Fruit fly (Drosophila melanogaster) whole organism, embryonic: ENCODE data around the gene yellow-b.
A peak's percentile ranks its signal among the peaks of the same experiment; 100 is the strongest.

ENCODE experiments used
- CG10267 ChIP-seq: fragments of 200-800 bp; sonication (Bioruptor generic); optimal IDR thresholded peaks from 2 replicates; lab custom pipeline; 2018; ENCODE audit warnings: missing biosample characterization, mild to moderate bottlenecking, missing genetic modification characterization, moderate library complexity
- CG11247 ChIP-seq: fragments of 200-800 bp; sonication (Bioruptor generic); IDR thresholded peaks from 2 replicates; pipeline ENCODE4 v1.3.6; 2022; ENCODE audit warnings: missing biosample characterization, missing genetic modification characterization
- CG11560 ChIP-seq: fragments of 200-800 bp; sonication (Bioruptor generic); IDR thresholded peaks from 3 replicates; pipeline ENCODE4 v1.3.6; 2022; ENCODE audit warnings: missing biosample characterization, missing genetic modification characterization
- CG11696 ChIP-seq: fragments of 200-800 bp; sonication (Bioruptor generic); IDR thresholded peaks from 2 replicates; pipeline ENCODE4 v1.3.6; 2022; ENCODE audit warnings: missing biosample characterization, missing genetic modification characterization
- CG12104 ChIP-seq: fragments of 200-800 bp; sonication (Bioruptor generic); optimal IDR thresholded peaks from 3 replicates; lab custom pipeline; 2016; ENCODE audit warnings: missing biosample characterization, missing genetic modification characterization
- CG12236 ChIP-seq: fragments of 200-800 bp; sonication (Bioruptor generic); optimal IDR thresholded peaks from 2 replicates; lab custom pipeline; 2016; ENCODE audit warnings: missing biosample characterization, missing genetic modification characterization
- CG13287 ChIP-seq: fragments of 200-800 bp; sonication (Bioruptor generic); IDR thresholded peaks from 2 replicates; pipeline ENCODE4 v1.3.6; 2022; ENCODE audit warnings: missing biosample characterization, missing genetic modification characterization; ENCODE audit not compliant: partially characterized antibody
- CG13894 ChIP-seq: fragments of 200-800 bp; sonication (Bioruptor generic); optimal IDR thresholded peaks from 3 replicates; lab custom pipeline; 2018; ENCODE audit warnings: missing biosample characterization, mild to moderate bottlenecking, missing genetic modification characterization, moderate library complexity
- CG15269 ChIP-seq: fragments of 200-800 bp; sonication (Bioruptor generic); optimal IDR thresholded peaks from 2 replicates; lab custom pipeline; 2018; ENCODE audit warnings: missing biosample characterization, mild to moderate bottlenecking, missing genetic modification characterization, moderate library complexity
- CG16813 ChIP-seq: fragments of 200-800 bp; sonication (Bioruptor generic); IDR thresholded peaks from 3 replicates; pipeline ENCODE4 v1.3.6; 2022; ENCODE audit warnings: missing biosample characterization, missing genetic modification characterization; ENCODE audit not compliant: partially characterized antibody
- CG17328 ChIP-seq: fragments of 200-800 bp; sonication (Bioruptor generic); IDR thresholded peaks from 2 replicates; pipeline ENCODE4 v1.3.6; 2022; ENCODE audit warnings: missing biosample characterization, missing genetic modification characterization
- CG1832 ChIP-seq: fragments of 200-800 bp; sonication (Bioruptor generic); optimal IDR thresholded peaks from 2 replicates; lab custom pipeline; 2017; ENCODE audit warnings: missing biosample characterization, mild to moderate bottlenecking, missing genetic modification characterization, inconsistent platforms
- CG31224 ChIP-seq: fragments of 200-800 bp; sonication (Bioruptor generic); IDR thresholded peaks from 2 replicates; pipeline ENCODE4 v1.3.6; 2022; ENCODE audit warnings: missing biosample characterization, missing genetic modification characterization
- CG31388 ChIP-seq: fragments of 200-800 bp; sonication (Bioruptor generic); optimal IDR thresholded peaks from 2 replicates; lab custom pipeline; 2016; ENCODE audit warnings: missing biosample characterization, missing genetic modification characterization
- CG34376 ChIP-seq: fragments of 200-800 bp; sonication (Bioruptor generic); optimal IDR thresholded peaks from 2 replicates; lab custom pipeline; 2018; ENCODE audit warnings: missing biosample characterization, mild to moderate bottlenecking, missing genetic modification characterization
- CG4328 ChIP-seq: fragments of 200-800 bp; sonication (Bioruptor generic); optimal IDR thresholded peaks from 3 replicates; lab custom pipeline; 2017; ENCODE audit warnings: missing biosample characterization, missing genetic modification reagents, missing genetic modification characterization
- CG5245 ChIP-seq: fragments of 200-800 bp; sonication (Bioruptor generic); optimal IDR thresholded peaks from 3 replicates; lab custom pipeline; 2016; ENCODE audit warnings: missing biosample characterization, missing genetic modification characterization
- CG6654 ChIP-seq: fragments of 200-800 bp; sonication (Bioruptor generic); optimal IDR thresholded peaks from 2 replicates; lab custom pipeline; 2017; ENCODE audit warnings: missing biosample characterization, mild to moderate bottlenecking, missing genetic modification characterization
- CG6765 ChIP-seq: fragments of 200-800 bp; sonication (Bioruptor generic); optimal IDR thresholded peaks from 3 replicates; lab custom pipeline; 2017; ENCODE audit warnings: missing biosample characterization, mild to moderate bottlenecking, missing genetic modification characterization
- CG7839 ChIP-seq: fragments of 200-800 bp; sonication (Bioruptor generic); optimal IDR thresholded peaks from 3 replicates; lab custom pipeline; 2018; ENCODE audit warnings: missing biosample characterization, mild to moderate bottlenecking, missing genetic modification characterization, moderate library complexity
- CG8089 ChIP-seq: fragments of 200-800 bp; sonication (Bioruptor generic); optimal IDR thresholded peaks from 3 replicates; lab custom pipeline; 2016; ENCODE audit warnings: missing biosample characterization, missing genetic modification characterization
- CHES-1-like ChIP-seq: fragments of 200-800 bp; sonication (Bioruptor generic); optimal IDR thresholded peaks from 2 replicates; lab custom pipeline; 2016; ENCODE audit warnings: missing biosample characterization, missing genetic modification characterization
- CoRest ChIP-seq: fragments of 200-800 bp; sonication (Bioruptor generic); optimal IDR thresholded peaks from 3 replicates; lab custom pipeline; 2018; ENCODE audit warnings: missing biosample characterization, mild to moderate bottlenecking, missing genetic modification characterization, moderate library complexity
- Dp ChIP-seq: fragments of 200-800 bp; sonication (Bioruptor generic); optimal IDR thresholded peaks from 2 replicates; lab custom pipeline; 2018; ENCODE audit warnings: missing biosample characterization, mild to moderate bottlenecking, missing genetic modification characterization, moderate library complexity
- E2f1 ChIP-seq: fragments of 200-800 bp; sonication (Bioruptor generic); IDR thresholded peaks from 2 replicates; pipeline ENCODE4 v1.3.6; 2022; ENCODE audit warnings: missing biosample characterization, missing genetic modification characterization
- Eip74EF ChIP-seq, 2 experiments: fragments of 200-800 bp in 1 of 2; fragments of >200 bp in 1 of 2; sonication (Bioruptor generic) in 1 of 2; optimal IDR thresholded peaks; 2 replicates each; lab custom pipeline; 2017 to 2019; ENCODE audit warnings: missing biosample characterization in 2 of 2, missing genetic modification characterization in 2 of 2, mild to moderate bottlenecking in 1 of 2, moderate library complexity in 1 of 2
- HmgZ ChIP-seq: fragments of 200-800 bp; sonication (Bioruptor generic); optimal IDR thresholded peaks from 2 replicates; lab custom pipeline; 2018; ENCODE audit warnings: missing biosample characterization, mild to moderate bottlenecking, missing genetic modification characterization
- Hmr ChIP-seq: fragments of 200-800 bp; sonication (Bioruptor generic); optimal IDR thresholded peaks from 3 replicates; lab custom pipeline; 2017; ENCODE audit warnings: mild to moderate bottlenecking, missing biosample characterization, missing genetic modification reagents, missing genetic modification characterization
- Hmx ChIP-seq: fragments of 200-800 bp; sonication (Bioruptor generic); optimal IDR thresholded peaks from 2 replicates; lab custom pipeline; 2016; ENCODE audit warnings: missing biosample characterization, missing genetic modification characterization
- Hr78 ChIP-seq, 2 experiments: fragments of 200-800 bp in 1 of 2; fragments of >200 bp in 1 of 2; sonication (Bioruptor generic) in 1 of 2; optimal IDR thresholded peaks; 2 replicates each; lab custom pipeline; 2017 to 2019; ENCODE audit warnings: missing biosample characterization in 2 of 2, missing genetic modification characterization in 2 of 2, mild to moderate bottlenecking in 1 of 2, moderate library complexity in 1 of 2
- MESR4 ChIP-seq: fragments of 200-800 bp; sonication (Bioruptor generic); optimal IDR thresholded peaks from 2 replicates; lab custom pipeline; 2018; ENCODE audit warnings: missing biosample characterization, mild to moderate bottlenecking, missing genetic modification characterization, moderate library complexity
- Opbp ChIP-seq: fragments of 200-800 bp; sonication (Bioruptor generic); IDR thresholded peaks from 3 replicates; pipeline ENCODE4 v1.3.6; 2022; ENCODE audit warnings: missing biosample characterization, missing genetic modification characterization; ENCODE audit not compliant: partially characterized antibody
- Sry-δ ChIP-seq: fragments of 200-800 bp; sonication (Bioruptor generic); optimal IDR thresholded peaks from 2 replicates; lab custom pipeline; 2016; ENCODE audit warnings: missing biosample characterization, missing genetic modification characterization
- Stat92E ChIP-seq, 3 experiments: fragments of >200 bp in 2 of 3; fragments of 200-800 bp in 1 of 3; sonication (Bioruptor generic) in 1 of 3; optimal IDR thresholded peaks; 2 replicates each; lab custom pipeline; 2017 to 2019; ENCODE audit warnings: missing biosample characterization in 3 of 3, missing genetic modification characterization in 3 of 3, mild to moderate bottlenecking in 1 of 3, moderate library complexity in 1 of 3
- ase ChIP-seq: fragments of 200-800 bp; sonication (Bioruptor generic); IDR thresholded peaks from 3 replicates; pipeline ENCODE4 v1.3.6; 2022; ENCODE audit warnings: missing biosample characterization, missing genetic modification characterization
- bab2 ChIP-seq: fragments of 200-800 bp; sonication (Bioruptor generic); optimal IDR thresholded peaks from 2 replicates; lab custom pipeline; 2016; ENCODE audit warnings: missing biosample characterization, missing genetic modification characterization
- eve ChIP-seq, 2 experiments: fragments of >200 bp; optimal IDR thresholded peaks; 2 replicates each; lab custom pipeline; 2017; ENCODE audit warnings: missing biosample characterization in 2 of 2, missing genetic modification characterization in 2 of 2
- insv ChIP-seq, 2 experiments: fragments of 200-800 bp; sonication (Bioruptor generic); optimal IDR thresholded peaks; 3 replicates each; lab custom pipeline; 2016 to 2018; ENCODE audit warnings: missing biosample characterization in 2 of 2, missing genetic modification characterization in 2 of 2
- maf-S ChIP-seq: fragments of 200-800 bp; sonication (Bioruptor generic); optimal IDR thresholded peaks from 2 replicates; lab custom pipeline; 2016; ENCODE audit warnings: missing biosample characterization, missing genetic modification characterization
- pfk ChIP-seq: fragments of 200-800 bp; sonication (Bioruptor generic); optimal IDR thresholded peaks from 2 replicates; lab custom pipeline; 2018; ENCODE audit warnings: missing biosample characterization, mild to moderate bottlenecking, missing genetic modification characterization, moderate library complexity
- pho ChIP-seq: fragments of 200-800 bp; sonication (Bioruptor generic); optimal IDR thresholded peaks from 2 replicates; lab custom pipeline; 2016; ENCODE audit warnings: missing biosample characterization, missing genetic modification characterization
- pum ChIP-seq: fragments of 200-800 bp; sonication (Bioruptor generic); optimal IDR thresholded peaks from 2 replicates; lab custom pipeline; 2016; ENCODE audit warnings: missing biosample characterization, missing genetic modification characterization
- stc ChIP-seq: fragments of 200-800 bp; sonication (Bioruptor generic); IDR thresholded peaks from 2 replicates; pipeline ENCODE4 v1.3.6; 2022; ENCODE audit warnings: missing biosample characterization, missing genetic modification characterization
- tna ChIP-seq: fragments of 200-800 bp; sonication (Bioruptor generic); IDR thresholded peaks from 2 replicates; pipeline ENCODE4 v1.3.6; 2022; ENCODE audit warnings: missing biosample characterization, missing genetic modification characterization; ENCODE audit not compliant: partially characterized antibody
- trh ChIP-seq: fragments of 200-800 bp; sonication (Bioruptor generic); optimal IDR thresholded peaks from 2 replicates; lab custom pipeline; 2016; ENCODE audit warnings: missing biosample characterization, missing genetic modification characterization
- unc-4 ChIP-seq: fragments of 200-800 bp; sonication (Bioruptor generic); IDR thresholded peaks from 2 replicates; pipeline ENCODE4 v1.3.6; 2022; ENCODE audit warnings: missing biosample characterization, missing genetic modification characterization; ENCODE audit not compliant: partially characterized antibody

The yellow-b gene

DNA sequence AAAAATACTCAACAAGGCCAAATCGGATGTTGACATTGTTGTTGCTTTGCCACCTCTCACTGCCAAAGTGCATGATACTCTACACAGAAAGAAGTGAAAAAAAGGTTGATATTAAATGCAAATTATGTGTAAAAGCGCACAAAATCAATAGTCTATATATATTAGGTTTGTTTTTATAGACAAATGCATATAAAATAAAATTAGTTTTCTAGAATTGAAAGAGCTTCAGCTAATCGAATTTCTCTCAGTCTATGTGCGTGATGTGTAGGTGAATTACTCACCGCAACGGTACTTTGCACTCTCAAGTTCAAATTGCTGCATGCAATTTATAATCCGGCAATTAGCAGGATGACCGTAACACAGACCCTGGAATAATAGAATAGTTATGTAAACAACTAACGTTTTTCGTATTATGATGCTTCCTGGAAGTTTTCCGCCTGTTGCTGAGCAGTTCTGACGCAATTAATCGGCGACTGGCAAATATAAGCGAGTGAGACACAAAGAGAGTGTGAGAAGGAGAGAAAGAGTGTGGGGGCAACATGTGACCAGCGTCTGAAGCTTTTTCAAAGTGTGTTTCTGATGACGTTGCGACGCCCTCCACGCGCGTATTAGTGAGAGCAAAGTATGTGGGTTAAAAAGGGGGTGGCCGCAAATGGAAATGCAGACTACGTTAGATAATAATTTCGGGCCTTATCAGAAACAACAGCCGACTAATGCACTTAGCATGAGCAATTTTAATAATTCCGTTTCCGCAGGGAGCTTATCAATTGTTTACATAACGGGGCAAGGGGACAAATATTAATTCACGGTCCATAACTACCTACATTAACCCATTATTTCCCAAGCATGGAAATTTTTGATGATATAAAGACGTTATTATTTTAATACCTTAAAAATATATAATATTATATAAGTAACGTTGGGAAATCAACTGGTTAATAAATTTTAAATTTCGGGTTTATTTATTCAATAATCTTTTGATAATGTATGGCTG, 33.1 kb upstream of the yellow-b start (continued):
- peak; percentile 82 for TF ChIP-seq Hmr
- peak in 1 of 2 experiments; percentile 94 for TF ChIP-seq Hr78 (GFP tag; optimal IDR thresholded peaks at IDR 0.05; lab: Kevin White, UChicago)
- peak; percentile 87 for TF ChIP-seq pum (GFP tag; lab: Kevin White, UChicago)
- peak; percentile 20 for TF ChIP-seq CG34376 (GFP tag; lab: Kevin White, UChicago)
- TF ChIP-seq Dp (GFP tag; lab: Kevin White, UChicago), result no peak
- no peak for TF ChIP-seq Opbp
- TF ChIP-seq CG10267 (tag; lab: Kevin White, UChicago), result peak; percentile 85
- peak; percentile 95 for TF ChIP-seq ase (GFP tag; lab: Robert Waterston, UW)
- peak; percentile 92 for TF ChIP-seq CG11247
- peak; percentile 88 for TF ChIP-seq CG31388 (GFP tag; lab: Kevin White, UChicago)
- TF ChIP-seq CG12236 (GFP tag; lab: Kevin White, UChicago), result peak; percentile 27
- TF ChIP-seq CG13287 (GFP tag; lab: Robert Waterston, UW), result no peak
- peak; percentile 76; the same call in 2 of the 3 replicates for TF ChIP-seq CG11560 (tag; lab: Robert Waterston, UW)
- peak; percentile 32 for TF ChIP-seq CHES-1-like
- TF ChIP-seq Eip74EF (GFP tag; optimal IDR thresholded peaks at IDR 0.05; lab: Kevin White, UChicago), result peak in 1 of 2 experiments; percentile 94
- TF ChIP-seq Sry-δ (GFP tag; lab: Kevin White, UChicago), result peak; percentile 35
- TF ChIP-seq unc-4 (GFP tag; lab: Robert Waterston, UW), result no peak
- TF ChIP-seq CG4328 (GFP tag; lab: Kevin White, UChicago), result peak; percentile 77
- peak; percentile 96 for TF ChIP-seq CG17328
- TF ChIP-seq CG6765 (GFP tag; lab: Kevin White, UChicago), result peak; percentile 58
- peak in 1 of 3 experiments; percentile 79 for TF ChIP-seq Stat92E (GFP tag; optimal IDR thresholded peaks at IDR 0.05; lab: Kevin White, UChicago)
- peak in 1 of 2 experiments; percentile 97 for TF ChIP-seq eve (GFP tag; optimal IDR thresholded peaks at IDR 0.05; lab: Kevin White, UChicago)
- TF ChIP-seq CG31224 (GFP tag; lab: Robert Waterston, UW), result peak; percentile 88
- peak; percentile 87 for TF ChIP-seq CG11696 (GFP tag; lab: Robert Waterston, UW)
- peak in 1 of 2 experiments; percentile 52 for TF ChIP-seq insv (GFP tag; optimal IDR thresholded peaks at IDR 0.05; lab: Kevin White, UChicago)
- peak; percentile 58 for TF ChIP-seq CG8089 (GFP tag; lab: Kevin White, UChicago)
- TF ChIP-seq CG5245 (GFP tag; lab: Kevin White, UChicago), result peak; percentile 91
- TF ChIP-seq trh, result peak; percentile 74
- peak; percentile 78 for TF ChIP-seq bab2 (GFP tag; lab: Kevin White, UChicago)
- peak; percentile 93 for TF ChIP-seq CG15269 (tag; lab: Kevin White, UChicago)
- TF ChIP-seq CoRest (tag; lab: Kevin White, UChicago), result peak; percentile 93
- TF ChIP-seq stc (GFP tag; lab: Robert Waterston, UW), result peak; percentile 97
- no peak for TF ChIP-seq MESR4
- TF ChIP-seq HmgZ (tag; lab: Kevin White, UChicago), result peak; percentile 75
- no peak for TF ChIP-seq CG16813 (GFP tag; lab: Robert Waterston, UW)
- peak; percentile 94 for TF ChIP-seq CG7839 (tag; lab: Kevin White, UChicago)
- TF ChIP-seq maf-S (GFP tag; lab: Kevin White, UChicago), result peak; percentile 66
- peak; percentile 95 for TF ChIP-seq E2f1
- TF ChIP-seq pho (GFP tag; lab: Kevin White, UChicago), result peak; percentile 79
- peak; percentile 76 for TF ChIP-seq CG6654 (GFP tag; lab: Kevin White, UChicago)
- peak; percentile 1 for TF ChIP-seq CG1832 (GFP tag; lab: Kevin White, UChicago)
- TF ChIP-seq CG12104 (GFP tag; lab: Kevin White, UChicago), result peak; percentile 90
- peak; percentile 74 for TF ChIP-seq Hmx
- TF ChIP-seq pfk (GFP tag; lab: Kevin White, UChicago), result no peak
- TF ChIP-seq tna (GFP tag; lab: Robert Waterston, UW), result peak; percentile 10; the same call in 1 of the 2 replicates
- TF ChIP-seq CG13894 (tag; lab: Kevin White, UChicago), result peak; percentile 57
